Worm (Caenorhabditis elegans) whole organism, late embryonic: ENCODE measurements around the gene Y105C5A.1272.
"Not testable (repeated sequence)": the region's sequence is repeated elsewhere in the genome, so short reads cannot be mapped to it uniquely, and the experiment has no call there.

Source experiments
- K02D7.2 ChIP-seq: sonication (generic microtip); optimal IDR thresholded peaks from 2 replicates; lab custom pipeline; 2017; ENCODE audit warnings: mild to moderate bottlenecking, missing genetic modification characterization, missing compliant biosample characterization
- ama-1 ChIP-seq: fragments of 150-350 bp; optimal IDR thresholded peaks from 2 replicates; lab custom pipeline; 2014
- ceh-18 ChIP-seq: sonication (generic microtip); optimal IDR thresholded peaks from 2 replicates; lab custom pipeline; 2016; ENCODE audit warnings: missing genetic modification characterization, missing compliant biosample characterization
- dve-1 ChIP-seq: sonication (generic microtip); optimal IDR thresholded peaks from 2 replicates; lab custom pipeline; 2017; ENCODE audit warnings: antibody characterized with exemption, mild to moderate bottlenecking, missing genetic modification characterization, missing compliant biosample characterization
- elt-2 ChIP-seq: sonication (generic microtip); optimal IDR thresholded peaks from 2 replicates; lab custom pipeline; 2016; ENCODE audit warnings: missing genetic modification reagents, missing genetic modification characterization, missing compliant biosample characterization
- lin-11 ChIP-seq: fragments of 200-800 bp; sonication (Bioruptor generic); optimal IDR thresholded peaks from 2 replicates; lab custom pipeline; 2018; ENCODE audit warnings: mild to moderate bottlenecking, missing genetic modification characterization, missing compliant biosample characterization
- nhr-11 ChIP-seq: fragments of 150-350 bp; optimal IDR thresholded peaks from 2 replicates; lab custom pipeline; 2014; ENCODE audit warnings: missing biosample characterization, missing genetic modification characterization
- nhr-232 ChIP-seq: sonication (generic microtip); optimal IDR thresholded peaks from 2 replicates; lab custom pipeline; 2016; ENCODE audit warnings: missing genetic modification characterization, missing compliant biosample characterization
- sox-4 ChIP-seq: sonication (generic microtip); optimal IDR thresholded peaks from 2 replicates; lab custom pipeline; 2017; ENCODE audit warnings: mild to moderate bottlenecking, missing genetic modification characterization, inconsistent platforms, missing compliant biosample characterization

DNA sequence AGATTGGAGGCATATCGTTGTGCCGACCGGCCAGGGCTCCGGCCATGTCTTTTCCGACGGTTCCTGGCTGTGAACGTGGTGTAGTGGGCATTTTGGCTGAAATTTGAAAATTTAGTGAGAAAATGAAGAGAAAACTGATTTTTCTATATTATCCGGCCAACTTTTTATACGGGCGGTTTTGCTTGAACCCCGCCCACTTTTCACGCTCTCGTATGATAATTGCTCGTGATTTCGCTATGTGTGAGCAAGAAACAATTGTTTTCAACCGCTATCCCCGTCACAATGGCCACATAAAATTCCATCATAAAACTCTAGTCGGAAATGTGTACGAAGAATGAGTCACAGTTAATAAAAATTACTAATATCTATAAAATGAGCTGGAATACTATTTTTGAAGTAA is 5.1 kb upstream of the Y105C5A.1272 start, which contains the start of gene Y105C5A.12:
- TF ChIP-seq sox-4 (tag; lab: Kevin White, UChicago); lin-11 (tag; lab: Kevin White, UChicago); K02D7.2 (tag; lab: Kevin White, UChicago); dve-1 (tag; lab: Kevin White, UChicago); ceh-18 (tag; lab: Kevin White, UChicago); nhr-11; ama-1 (lab: Kevin White, UChicago); elt-2 (tag; lab: Kevin White, UChicago); nhr-232 (tag; lab: Kevin White, UChicago): not testable (repeated sequence)
